Worm (Caenorhabditis elegans) whole organism, late embryonic: ENCODE results near the gene oef-1.

ENCODE experiments used
- Y22D7AL.16 ChIP-seq: sonication (generic microtip); optimal IDR thresholded peaks from 2 replicates; lab custom pipeline; 2016; ENCODE audit warnings: missing genetic modification characterization, missing compliant biosample characterization
- ceh-22 ChIP-seq: sonication (generic microtip); optimal IDR thresholded peaks from 2 replicates; lab custom pipeline; 2017; ENCODE audit warnings: missing biosample characterization, missing genetic modification characterization
- ceh-48 ChIP-seq: sonication (generic microtip); optimal IDR thresholded peaks from 2 replicates; lab custom pipeline; 2016; ENCODE audit warnings: missing genetic modification characterization, inconsistent platforms, missing compliant biosample characterization
- che-1 ChIP-seq: sonication (generic microtip); optimal IDR thresholded peaks from 2 replicates; lab custom pipeline; 2016; ENCODE audit warnings: mild to moderate bottlenecking, missing genetic modification characterization, missing compliant biosample characterization
- dmd-4 ChIP-seq: sonication (generic microtip); optimal IDR thresholded peaks from 2 replicates; lab custom pipeline; 2016; ENCODE audit warnings: borderline replicate concordance, missing genetic modification characterization, missing compliant biosample characterization
- elt-2 ChIP-seq: sonication (generic microtip); optimal IDR thresholded peaks from 2 replicates; lab custom pipeline; 2016; ENCODE audit warnings: missing genetic modification reagents, missing genetic modification characterization, missing compliant biosample characterization
- eyg-1 ChIP-seq: sonication (generic microtip); optimal IDR thresholded peaks from 2 replicates; lab custom pipeline; 2016; ENCODE audit warnings: missing genotype, missing genetic modification characterization, missing compliant biosample characterization
- nhr-11 ChIP-seq: fragments of 150-350 bp; optimal IDR thresholded peaks from 2 replicates; lab custom pipeline; 2014; ENCODE audit warnings: missing biosample characterization, missing genetic modification characterization
- sdc-2 ChIP-seq: sonication (generic microtip); optimal IDR thresholded peaks from 2 replicates; lab custom pipeline; 2016; ENCODE audit warnings: missing genotype, missing genetic modification characterization, missing compliant biosample characterization
- sox-4 ChIP-seq: sonication (generic microtip); optimal IDR thresholded peaks from 2 replicates; lab custom pipeline; 2017; ENCODE audit warnings: mild to moderate bottlenecking, missing genetic modification characterization, inconsistent platforms, missing compliant biosample characterization
- ttx-3 ChIP-seq: sonication (generic microtip); optimal IDR thresholded peaks from 2 replicates; lab custom pipeline; 2016; ENCODE audit warnings: missing genetic modification reagents, missing genetic modification characterization, missing compliant biosample characterization
- unc-3 ChIP-seq, 2 experiments: fragments of 200-800 bp in 1 of 2; sonication (Bioruptor generic) in 1 of 2; sonication (generic microtip) in 1 of 2; conservative IDR thresholded peaks in 1 of 2; optimal IDR thresholded peaks in 1 of 2; 2 replicates each; pipeline versions ENCODE4 v1.3.6 to Lab custom; 2016 to 2022; ENCODE audit warnings: missing compliant biosample characterization in 2 of 2, missing genetic modification characterization in 2 of 2, missing genetic modification reagents in 1 of 2
- unc-55 ChIP-seq: sonication (generic microtip); optimal IDR thresholded peaks from 2 replicates; lab custom pipeline; 2017; ENCODE audit warnings: missing biosample characterization, missing genetic modification reagents, missing genetic modification characterization
- unc-86 ChIP-seq: sonication (generic microtip); optimal IDR thresholded peaks from 2 replicates; lab custom pipeline; 2016; ENCODE audit warnings: missing genetic modification characterization, missing compliant biosample characterization

DNA sequence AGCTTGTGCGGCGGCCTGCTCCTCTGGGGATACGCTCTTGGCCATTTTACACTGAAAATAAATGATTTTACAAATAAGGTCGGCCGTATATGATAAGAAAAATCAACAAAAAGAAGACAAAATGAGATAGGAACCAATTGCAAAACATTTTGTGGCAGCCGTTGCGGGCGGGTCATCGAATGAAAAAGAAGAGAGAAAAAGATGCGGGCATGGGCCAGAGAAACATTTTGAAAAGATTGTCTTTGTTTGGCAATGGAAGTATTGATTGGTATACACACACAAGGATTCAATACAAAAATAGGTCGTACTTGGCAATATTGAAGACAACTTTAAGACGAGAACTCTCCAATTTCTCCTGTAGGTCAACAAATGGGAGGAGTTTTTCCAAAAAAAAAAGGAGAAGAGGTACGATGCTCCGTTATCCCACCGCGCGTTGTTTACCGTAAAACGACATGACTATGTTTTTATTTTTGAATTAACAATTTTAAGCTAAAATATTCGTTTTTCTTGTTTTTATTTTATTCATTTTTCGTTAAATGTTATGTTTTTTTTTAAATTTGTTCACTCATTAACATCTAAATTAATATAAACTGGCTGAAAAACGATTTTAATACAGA, 35.5 kb upstream of the oef-1 start, which contains the start of the genes plc-4 and R05G6.4:
- TF ChIP-seq nhr-11 (no peak), unc-3 (GFP tag; conservative IDR thresholded peaks at IDR 0.05; lab: Robert Waterston, UW) (no peak), unc-3 (tag; optimal IDR thresholded peaks at IDR 0.05; lab: Kevin White, UChicago) (no peak), ceh-48 (tag; lab: Kevin White, UChicago) (no peak), che-1 (tag; lab: Kevin White, UChicago) (no peak), Y22D7AL.16 (tag; lab: Kevin White, UChicago) (no peak), unc-55 (GFP tag; lab: Kevin White, UChicago) (no peak), ceh-22 (no peak), sox-4 (tag; lab: Kevin White, UChicago) (no peak), sdc-2 (tag; lab: Kevin White, UChicago) (no peak), ttx-3 (tag; lab: Kevin White, UChicago) (no peak), unc-86 (tag; lab: Kevin White, UChicago) (no peak), eyg-1 (tag; lab: Kevin White, UChicago) (no peak), elt-2 (tag; lab: Kevin White, UChicago) (no peak), dmd-4 (tag; lab: Kevin White, UChicago) (no peak)
